Fruit fly (Drosophila melanogaster) whole organism: ENCODE measurements around the gene Dbx.

Experiments
- CG8478 ChIP-seq: fragments of >200 bp; optimal IDR thresholded peaks from 2 replicates; lab custom pipeline; 2018; ENCODE audit warnings: inconsistent platforms
- Dll ChIP-seq: fragments of >200 bp; optimal IDR thresholded peaks from 2 replicates; lab custom pipeline; 2017
- EcR ChIP-seq, 2 experiments: fragments of >200 bp; optimal IDR thresholded peaks; 2 replicates each; lab custom pipeline; 2017; ENCODE audit warnings: missing biosample characterization in 2 of 2, missing genetic modification characterization in 2 of 2, missing genetic modification reagents in 2 of 2
- pan ChIP-seq: fragments of >200 bp; optimal IDR thresholded peaks from 2 replicates; lab custom pipeline; 2017
- psq ChIP-seq: fragments of >200 bp; optimal IDR thresholded peaks from 2 replicates; lab custom pipeline; 2017
- usp ChIP-seq: fragments of >200 bp; optimal IDR thresholded peaks from 2 replicates; lab custom pipeline; 2017; ENCODE audit warnings: missing biosample characterization, missing genetic modification characterization, mixed read lengths

DNA sequence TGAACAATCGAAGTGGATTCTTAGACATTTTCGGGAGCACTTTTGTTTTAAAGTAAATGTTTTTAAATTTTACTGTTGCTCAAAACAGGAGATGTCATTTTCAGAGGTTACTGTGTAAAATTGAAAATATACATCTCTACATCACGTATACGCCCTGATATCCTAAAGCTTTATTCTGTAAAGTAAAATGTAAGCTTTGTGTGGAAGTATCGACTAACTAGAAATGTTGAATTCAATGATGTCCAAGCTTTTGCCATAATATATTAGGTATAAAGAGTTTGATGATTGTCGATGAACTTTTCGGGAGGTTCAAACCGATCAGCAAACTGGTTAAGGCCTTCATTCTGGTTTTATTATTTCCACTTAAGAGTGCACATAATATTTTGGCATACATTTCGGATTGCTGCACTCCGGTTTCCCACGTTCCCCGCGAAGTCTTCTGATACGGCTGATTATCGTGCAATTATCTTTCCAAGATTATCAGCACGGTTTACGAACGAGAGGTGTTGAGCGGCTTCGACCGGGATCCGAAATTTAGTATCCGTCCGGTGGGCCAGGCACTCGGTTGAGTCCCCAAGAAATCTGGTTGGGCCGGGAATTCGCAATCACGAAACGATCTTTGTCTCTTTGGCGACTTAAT lies 50.1 kb downstream of the Dbx start, which contains the start of the genes CG11815 and acs:
- no peak for TF ChIP-seq psq (lab: Kevin White, UChicago)
- TF ChIP-seq CG8478 = no peak
- TF ChIP-seq pan (lab: Kevin White, UChicago) = no peak
- no peak for TF ChIP-seq usp (GFP tag; lab: Kevin White, UChicago)
- no peak for TF ChIP-seq EcR (GFP tag; optimal IDR thresholded peaks at IDR 0.05; lab: Kevin White, UChicago)
- TF ChIP-seq Dll = no peak
